Worm (Caenorhabditis elegans) whole organism, L1 larva: ENCODE results near the gene F13D12.5.

Experiments used
- lin-13 ChIP-seq: fragments of 150-350 bp; optimal IDR thresholded peaks from 2 replicates; lab custom pipeline; 2014; ENCODE audit warnings: missing biosample characterization, missing genetic modification reagents, missing genetic modification characterization
- lin-39 ChIP-seq: fragments of 150-350 bp; optimal IDR thresholded peaks from 2 replicates; lab custom pipeline; 2014; ENCODE audit warnings: missing biosample characterization, missing genetic modification reagents, missing genetic modification characterization
- mep-1 ChIP-seq: fragments of 150-350 bp; optimal IDR thresholded peaks from 2 replicates; lab custom pipeline; 2014; ENCODE audit warnings: missing biosample characterization, missing genetic modification characterization

DNA sequence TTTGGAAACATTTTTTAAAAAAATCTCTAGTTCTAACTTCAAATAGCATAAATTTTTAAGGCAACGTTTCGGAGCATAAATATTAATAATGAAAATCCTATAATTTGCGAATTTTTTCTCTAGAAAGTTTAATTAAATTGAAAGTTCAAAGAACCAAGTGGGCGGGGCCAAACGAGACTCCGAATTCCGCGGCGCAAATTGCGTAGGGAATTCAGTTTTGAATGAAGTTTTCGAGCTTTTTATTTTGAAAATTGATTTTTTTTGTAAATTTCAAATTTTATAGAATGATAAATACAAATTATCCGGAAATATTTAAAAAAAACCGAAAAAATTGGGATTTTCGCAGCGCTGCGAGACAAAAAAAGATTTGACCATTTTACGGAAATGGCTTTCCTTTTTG lies 5.8 kb upstream of the F13D12.5 start:
- TF ChIP-seq lin-13, result no peak
- no peak for TF ChIP-seq lin-39 (tag; lab: Kevin White, UChicago)
- TF ChIP-seq mep-1 (tag; lab: Kevin White, UChicago), result no peak
